Worm (Caenorhabditis elegans) whole organism, L3 larva: ENCODE data around the gene algn-13.

ENCODE experiments used
- R02D3.7 ChIP-seq: fragments of 150-350 bp; optimal IDR thresholded peaks from 2 replicates; lab custom pipeline; 2014; ENCODE audit warnings: missing biosample characterization, missing genetic modification characterization
- ceh-16 ChIP-seq: sonication (generic microtip); optimal IDR thresholded peaks from 2 replicates; lab custom pipeline; 2017; ENCODE audit warnings: missing biosample characterization, missing genetic modification characterization
- fos-1 ChIP-seq: fragments of 150-350 bp; optimal IDR thresholded peaks from 2 replicates; lab custom pipeline; 2014; ENCODE audit warnings: missing biosample characterization, missing genetic modification characterization
- jun-1 ChIP-seq: fragments of 150-350 bp; optimal IDR thresholded peaks from 2 replicates; lab custom pipeline; 2014; ENCODE audit warnings: missing biosample characterization, missing genetic modification reagents, missing genetic modification characterization
- lin-15B ChIP-seq: fragments of 150-350 bp; optimal IDR thresholded peaks from 2 replicates; lab custom pipeline; 2014; ENCODE audit warnings: missing biosample characterization, missing genetic modification characterization
- nhr-11 ChIP-seq: fragments of 150-350 bp; optimal IDR thresholded peaks from 2 replicates; lab custom pipeline; 2014; ENCODE audit warnings: missing biosample characterization, missing genetic modification characterization
- nhr-23 ChIP-seq: fragments of 150-350 bp; optimal IDR thresholded peaks from 2 replicates; lab custom pipeline; 2014; ENCODE audit warnings: missing biosample characterization, missing genetic modification reagents, missing genetic modification characterization
- nhr-25 ChIP-seq: sonication (generic microtip); optimal IDR thresholded peaks from 2 replicates; lab custom pipeline; 2017; ENCODE audit warnings: missing biosample characterization, missing genetic modification characterization
- pqm-1 ChIP-seq: fragments of 150-350 bp; optimal IDR thresholded peaks from 2 replicates; lab custom pipeline; 2017; ENCODE audit warnings: missing biosample characterization, missing genetic modification characterization, inconsistent platforms
- sea-2 ChIP-seq: fragments of 150-350 bp; sonication (generic microtip); optimal IDR thresholded peaks from 4 replicates; lab custom pipeline; 2014; ENCODE audit warnings: missing biosample characterization, missing genetic modification reagents, missing genetic modification characterization
- snpc-4 ChIP-seq: fragments of 150-350 bp; optimal IDR thresholded peaks from 2 replicates; lab custom pipeline; 2014; ENCODE audit warnings: missing biosample characterization, missing genetic modification characterization
- tbx-2 ChIP-seq: sonication (generic microtip); optimal IDR thresholded peaks from 2 replicates; lab custom pipeline; 2016; ENCODE audit warnings: mild to moderate bottlenecking, missing genetic modification characterization, missing compliant biosample characterization
- unc-62 ChIP-seq: fragments of 150-350 bp; sonication (generic microtip); optimal IDR thresholded peaks from 4 replicates; lab custom pipeline; 2014; ENCODE audit warnings: missing biosample characterization, missing genetic modification reagents, missing genetic modification characterization
- ztf-4 ChIP-seq: fragments of 150-350 bp; optimal IDR thresholded peaks from 2 replicates; lab custom pipeline; 2014; ENCODE audit warnings: missing biosample characterization, missing genetic modification characterization

DNA sequence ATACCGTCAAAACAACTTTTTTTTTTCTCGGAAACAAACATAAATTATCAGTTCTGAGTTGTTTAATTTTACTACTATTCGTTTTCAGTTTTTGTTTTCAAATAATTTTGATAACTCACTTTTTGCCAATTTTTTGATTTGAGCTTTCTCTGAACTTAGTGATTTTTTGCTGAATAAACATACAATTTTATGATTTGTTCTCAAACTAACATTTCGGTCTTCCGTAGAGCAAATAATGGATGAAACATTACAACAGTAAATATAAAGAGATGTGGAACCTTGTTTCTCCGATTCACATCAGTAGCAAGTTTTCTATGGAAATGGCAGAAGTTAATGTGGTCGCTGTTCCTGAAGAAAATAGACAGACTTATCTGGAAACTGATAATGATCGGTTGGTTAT is 12.0 kb downstream of the algn-13 start, which contains the start of gene R10D12.7:
- TF ChIP-seq jun-1 (tag; lab: Kevin White, UChicago) (no peak), lin-15B (no peak), ztf-4 (tag; lab: Kevin White, UChicago) (no peak), tbx-2 (tag; lab: Kevin White, UChicago) (no peak), pqm-1 (no peak), nhr-25 (no peak), fos-1 (tag; lab: Kevin White, UChicago) (no peak), ceh-16 (tag; lab: Kevin White, UChicago) (no peak), nhr-11 (tag; lab: Kevin White, UChicago) (no peak), R02D3.7 (no peak), nhr-23 (no peak), snpc-4 (tag; lab: Kevin White, UChicago) (no peak), unc-62 (GFP tag; lab: Kevin White, UChicago) (no peak), sea-2 (no peak)
